Worm (Caenorhabditis elegans) whole organism, L4 larva: ENCODE results near the gene F58A4.2.

Source experiments
- F37D6.2 ChIP-seq: sonication (generic microtip); optimal IDR thresholded peaks from 2 replicates; lab custom pipeline; 2016; ENCODE audit warnings: mild to moderate bottlenecking, missing genetic modification characterization, missing compliant biosample characterization
- F44E2.7 ChIP-seq: fragments of 200-800 bp; sonication (Bioruptor generic); IDR thresholded peaks from 2 replicates; pipeline ENCODE4 v2.1.2; 2022; ENCODE audit warnings: missing genetic modification characterization, missing compliant biosample characterization
- R02D3.7 ChIP-seq: fragments of 150-350 bp; sonication (generic microtip); optimal IDR thresholded peaks from 3 replicates; lab custom pipeline; 2014; ENCODE audit warnings: missing biosample characterization, missing genetic modification characterization
- Y105C5A.15 ChIP-seq: fragments of 200-800 bp; sonication (Bioruptor generic); IDR thresholded peaks from 2 replicates; pipeline ENCODE4 v1.3.6; 2022; ENCODE audit warnings: missing genetic modification characterization, missing compliant biosample characterization
- Y48G9A.11 ChIP-seq: fragments of 200-800 bp; sonication (Bioruptor generic); IDR thresholded peaks from 2 replicates; pipeline ENCODE4 v1.3.6; 2022; ENCODE audit warnings: missing genetic modification reagents, missing genetic modification characterization, missing compliant biosample characterization
- ZK337.2 ChIP-seq: fragments of 200-800 bp; sonication (Bioruptor generic); IDR thresholded peaks from 2 replicates; pipeline ENCODE4 v1.3.6; 2022; ENCODE audit warnings: missing genetic modification reagents, missing genetic modification characterization, missing compliant biosample characterization
- aha-1 ChIP-seq: fragments of 150-350 bp; peaks from one replicate; lab custom pipeline; 2014; ENCODE audit warnings: missing biosample characterization, missing genetic modification characterization
- aly-2 ChIP-seq: sonication (generic microtip); optimal IDR thresholded peaks from 2 replicates; lab custom pipeline; 2018; ENCODE audit warnings: missing biosample characterization, missing genetic modification characterization
- arid-1 ChIP-seq: fragments of 200-800 bp; sonication (Bioruptor generic); conservative IDR thresholded peaks from 2 replicates; pipeline ENCODE4 v1.3.6; 2022; ENCODE audit warnings: missing genetic modification reagents, missing genetic modification characterization, missing compliant biosample characterization
- attf-4 ChIP-seq: sonication (generic microtip); optimal IDR thresholded peaks from 3 replicates; lab custom pipeline; 2017; ENCODE audit warnings: missing biosample characterization, missing genetic modification characterization
- ceh-32 ChIP-seq: sonication (generic microtip); optimal IDR thresholded peaks from 2 replicates; lab custom pipeline; 2016; ENCODE audit warnings: mild to moderate bottlenecking, missing genetic modification characterization, missing compliant biosample characterization; ENCODE audit not compliant: poor library complexity
- ceh-44 ChIP-seq: fragments of 200-800 bp; sonication (Bioruptor generic); IDR thresholded peaks from 2 replicates; pipeline ENCODE4 v1.3.6; 2022; ENCODE audit warnings: missing genetic modification reagents, missing genetic modification characterization, missing compliant biosample characterization
- ceh-82 ChIP-seq: sonication (generic microtip); optimal IDR thresholded peaks from 2 replicates; lab custom pipeline; 2017; ENCODE audit warnings: missing biosample characterization, missing genetic modification characterization
- ces-1 ChIP-seq: fragments of 150-350 bp; sonication (generic microtip); optimal IDR thresholded peaks from 4 replicates; lab custom pipeline; 2014; ENCODE audit warnings: missing biosample characterization, missing genetic modification reagents, missing genetic modification characterization
- daf-19 ChIP-seq: fragments of 200-800 bp; sonication (Bioruptor generic); conservative IDR thresholded peaks from 2 replicates; pipeline ENCODE4 v1.3.6; 2022; ENCODE audit warnings: missing genetic modification characterization, missing compliant biosample characterization
- dmd-6 ChIP-seq: fragments of 200-800 bp; sonication (Bioruptor generic); IDR thresholded peaks from 2 replicates; pipeline ENCODE4 v1.3.6; 2022; ENCODE audit warnings: missing genetic modification reagents, missing genetic modification characterization, missing compliant biosample characterization
- gei-8 ChIP-seq: fragments of 200-800 bp; sonication (Bioruptor generic); optimal IDR thresholded peaks from 2 replicates; lab custom pipeline; 2018; ENCODE audit warnings: mild to moderate bottlenecking, missing genetic modification characterization, missing compliant biosample characterization
- hif-1 ChIP-seq, 2 experiments: sonication (generic microtip); optimal IDR thresholded peaks; 2 replicates each; lab custom pipeline; 2016 to 2017; ENCODE audit warnings: missing compliant biosample characterization in 2 of 2, missing genetic modification characterization in 2 of 2, missing genetic modification reagents in 2 of 2, missing genotype in 2 of 2, mild to moderate bottlenecking in 1 of 2
- hlh-11 ChIP-seq: fragments of 200-800 bp; sonication (Bioruptor generic); optimal IDR thresholded peaks from 2 replicates; lab custom pipeline; 2018; ENCODE audit warnings: mild to moderate bottlenecking, missing genetic modification characterization, missing compliant biosample characterization
- hlh-30 ChIP-seq: sonication (generic microtip); optimal IDR thresholded peaks from 2 replicates; lab custom pipeline; 2017; ENCODE audit warnings: antibody characterized with exemption, mild to moderate bottlenecking, missing genetic modification characterization, missing compliant biosample characterization; ENCODE audit not compliant: insufficient read depth
- lin-38 ChIP-seq: fragments of 200-800 bp; sonication (Bioruptor generic); IDR thresholded peaks from 2 replicates; pipeline ENCODE4 v1.3.6; 2022; ENCODE audit warnings: missing genetic modification reagents, missing genetic modification characterization, missing compliant biosample characterization
- mdl-1 ChIP-seq, 2 experiments: fragments of 150-350 bp in 1 of 2; sonication (generic microtip) in 1 of 2; optimal IDR thresholded peaks; 2 replicates each; lab custom pipeline; 2014 to 2017; ENCODE audit warnings: missing biosample characterization in 2 of 2, missing genetic modification characterization in 2 of 2
- mes-2 ChIP-seq: sonication (generic microtip); optimal IDR thresholded peaks from 2 replicates; lab custom pipeline; 2016; ENCODE audit warnings: missing genotype, mild to moderate bottlenecking, missing genetic modification characterization, missing compliant biosample characterization; ENCODE audit not compliant: poor library complexity, severe bottlenecking
- mxl-3 ChIP-seq: fragments of 200-800 bp; sonication (Bioruptor generic); optimal IDR thresholded peaks from 2 replicates; lab custom pipeline; 2018; ENCODE audit warnings: mild to moderate bottlenecking, missing genetic modification characterization, missing compliant biosample characterization
- nhr-28 ChIP-seq: fragments of 150-350 bp; optimal IDR thresholded peaks from 2 replicates; lab custom pipeline; 2014; ENCODE audit warnings: missing biosample characterization, missing genetic modification characterization
- nhr-41 ChIP-seq: fragments of 200-800 bp; sonication (Bioruptor generic); IDR thresholded peaks from 2 replicates; pipeline ENCODE4 v1.3.6; 2022; ENCODE audit warnings: missing genetic modification reagents, missing genetic modification characterization, missing compliant biosample characterization
- nhr-48 ChIP-seq: sonication (generic microtip); optimal IDR thresholded peaks from 2 replicates; lab custom pipeline; 2016; ENCODE audit warnings: mild to moderate bottlenecking, missing genetic modification characterization, missing compliant biosample characterization
- nhr-6 ChIP-seq: fragments of 150-350 bp; optimal IDR thresholded peaks from 2 replicates; lab custom pipeline; 2014; ENCODE audit warnings: missing biosample characterization, missing genetic modification characterization
- nhr-76 ChIP-seq: fragments of 150-350 bp; optimal IDR thresholded peaks from 2 replicates; lab custom pipeline; 2014; ENCODE audit warnings: missing biosample characterization, missing genetic modification characterization
- nhr-77 ChIP-seq: fragments of 150-350 bp; optimal IDR thresholded peaks from 2 replicates; lab custom pipeline; 2014; ENCODE audit warnings: missing biosample characterization, missing genetic modification characterization
- snpc-4 ChIP-seq: fragments of 150-350 bp; optimal IDR thresholded peaks from 2 replicates; lab custom pipeline; 2014; ENCODE audit warnings: missing biosample characterization, missing genetic modification characterization
- spr-3 ChIP-seq: fragments of 200-800 bp; sonication (Bioruptor generic); optimal IDR thresholded peaks from 2 replicates; lab custom pipeline; 2018; ENCODE audit warnings: mild to moderate bottlenecking, missing genetic modification characterization, missing compliant biosample characterization
- unc-130 ChIP-seq: sonication (generic microtip); optimal IDR thresholded peaks from 2 replicates; lab custom pipeline; 2016; ENCODE audit warnings: missing genetic modification reagents, missing genetic modification characterization, missing compliant biosample characterization
- unc-62 ChIP-seq, 3 experiments: fragments of 150-350 bp in 1 of 3; sonication (generic microtip); optimal IDR thresholded peaks in 2 of 3; peaks in 1 of 3; 1 replicate in 1 of 3; 2 replicates in 2 of 3; lab custom pipeline; 2014 to 2017; ENCODE audit warnings: missing biosample characterization in 3 of 3, missing genetic modification characterization in 3 of 3, missing genetic modification reagents in 3 of 3, missing genotype in 1 of 3
- zag-1 ChIP-seq: fragments of 150-350 bp; optimal IDR thresholded peaks from 2 replicates; lab custom pipeline; 2014; ENCODE audit warnings: missing biosample characterization, missing genetic modification characterization

Gene F58A4.2

ce11 chrIII:9600645-9601044 is at the start of gene F58A4.2:
Gene F58A4.2 (minus strand): TSS chrIII:9600745.
- TF ChIP-seq gei-8 (GFP tag; lab: Kevin White, UChicago) (no peak), ceh-82 (tag; lab: Kevin White, UChicago) (no peak), Y105C5A.15 (GFP tag; lab: Robert Waterston, UW) (no peak), mdl-1 (tag; optimal IDR thresholded peaks at IDR 0.05; lab: Kevin White, UChicago) (no peak), ceh-32 (tag; lab: Kevin White, UChicago) (no peak), daf-19 (GFP tag; lab: Robert Waterston, UW) (no peak), mes-2 (tag; lab: Kevin White, UChicago) (no peak), snpc-4 (tag; lab: Kevin White, UChicago) (no peak), nhr-77 (tag; lab: Kevin White, UChicago) (no peak), aha-1 (tag; lab: Kevin White, UChicago) (no peak), ceh-44 (GFP tag; lab: Robert Waterston, UW) (no peak), spr-3 (GFP tag; lab: Kevin White, UChicago) (no peak), unc-130 (no peak), R02D3.7 (no peak), nhr-76 (tag; lab: Kevin White, UChicago) (no peak), arid-1 (GFP tag; lab: Robert Waterston, UW) (no peak), lin-38 (GFP tag; lab: Robert Waterston, UW) (no peak), nhr-6 (tag; lab: Kevin White, UChicago) (no peak), mxl-3 (GFP tag; lab: Kevin White, UChicago) (no peak)

- TF ChIP-seq hlh-30 (tag; lab: Kevin White, UChicago) (peak; percentile 43), zag-1 (no peak), ceh-44 (GFP tag; lab: Robert Waterston, UW) (no peak), mdl-1 (tag; optimal IDR thresholded peaks at IDR 0.05; lab: Kevin White, UChicago) (peak in 1 of 2 experiments; percentile 19), aha-1 (tag; lab: Kevin White, UChicago) (peak; percentile 23), mxl-3 (GFP tag; lab: Kevin White, UChicago) (peak; percentile 34), attf-4 (tag; lab: Kevin White, UChicago) (no peak), unc-62 (GFP tag; optimal IDR thresholded peaks at IDR 0.05 in 1 of 2; lab: Kevin White, UChicago) (peak in 1 of 2 experiments; percentile 93), unc-62 (tag; optimal IDR thresholded peaks at IDR 0.05; lab: Kevin White, UChicago) (no peak), hlh-11 (tag; lab: Kevin White, UChicago) (peak; percentile 21), nhr-28 (tag; lab: Kevin White, UChicago) (peak; percentile 53), ces-1 (GFP tag; lab: Kevin White, UChicago) (no peak)
Measured at ce11 chrIII:9646440-9647021, 46.0 kb upstream of the F58A4.2 start.

- TF ChIP-seq ZK337.2 (GFP tag; lab: Robert Waterston, UW) (no peak), nhr-28 (tag; lab: Kevin White, UChicago) (peak; percentile 4), Y48G9A.11 (no peak), aly-2 (tag; lab: Kevin White, UChicago) (no peak), F44E2.7 (GFP tag; lab: Robert Waterston, UW) (no peak)
Measured at ce11 chrIII:9645099-9645498, 44.6 kb upstream of the F58A4.2 start.

ce11 chrIII:9642110-9642509 is 41.6 kb upstream of the F58A4.2 start:
- TF ChIP-seq nhr-41 (GFP tag; lab: Robert Waterston, UW) (no peak), hif-1 (tag; optimal IDR thresholded peaks at IDR 0.05; lab: Kevin White, UChicago) (no peak), nhr-48 (tag; lab: Kevin White, UChicago) (peak; percentile 29), F37D6.2 (tag; lab: Kevin White, UChicago) (no peak), dmd-6 (GFP tag; lab: Robert Waterston, UW) (no peak)
